Fruit fly (Drosophila melanogaster) whole organism, embryonic: ENCODE measurements around the gene CG5214.

Experiments used
- Asciz ChIP-seq: fragments of 200-800 bp; sonication (Bioruptor generic); optimal IDR thresholded peaks from 2 replicates; lab custom pipeline; 2017; ENCODE audit warnings: missing biosample characterization, mild to moderate bottlenecking, missing genetic modification characterization, missing genetic modification reagents
- Atf-2 ChIP-seq: fragments of 200-800 bp; sonication (Bioruptor generic); optimal IDR thresholded peaks from 2 replicates; lab custom pipeline; 2016; ENCODE audit warnings: missing biosample characterization, missing genetic modification characterization
- CG1024 ChIP-seq: fragments of 200-800 bp; sonication (Bioruptor generic); IDR thresholded peaks from 2 replicates; pipeline ENCODE4 v1.3.6; 2022; ENCODE audit warnings: missing biosample characterization, missing genetic modification characterization
- CG12744 ChIP-seq: fragments of 200-800 bp; sonication (Bioruptor generic); optimal IDR thresholded peaks from 2 replicates; lab custom pipeline; 2016; ENCODE audit warnings: missing biosample characterization, missing genetic modification characterization
- CG15269 ChIP-seq: fragments of 200-800 bp; sonication (Bioruptor generic); optimal IDR thresholded peaks from 2 replicates; lab custom pipeline; 2018; ENCODE audit warnings: missing biosample characterization, mild to moderate bottlenecking, missing genetic modification characterization, moderate library complexity
- CG1603 ChIP-seq: fragments of 200-800 bp; sonication (Bioruptor generic); optimal IDR thresholded peaks from 2 replicates; lab custom pipeline; 2019; ENCODE audit warnings: missing biosample characterization, mild to moderate bottlenecking, missing genetic modification characterization, moderate library complexity
- CG18476 ChIP-seq: fragments of 200-800 bp; sonication (Bioruptor generic); optimal IDR thresholded peaks from 2 replicates; lab custom pipeline; 2016; ENCODE audit warnings: missing biosample characterization, mild to moderate bottlenecking, missing genetic modification characterization
- CG32532 ChIP-seq: fragments of 200-800 bp; sonication (Bioruptor generic); IDR thresholded peaks from 2 replicates; pipeline ENCODE4 v1.3.6; 2022; ENCODE audit warnings: missing biosample characterization, missing genetic modification characterization
- CG3281 ChIP-seq: fragments of 200-800 bp; sonication (Bioruptor generic); optimal IDR thresholded peaks from 3 replicates; lab custom pipeline; 2017; ENCODE audit warnings: missing biosample characterization, mild to moderate bottlenecking, missing genetic modification characterization
- CG33213 ChIP-seq: fragments of 200-800 bp; sonication (Bioruptor generic); optimal IDR thresholded peaks from 3 replicates; lab custom pipeline; 2016; ENCODE audit warnings: missing biosample characterization, missing genetic modification characterization
- CG4404 ChIP-seq: fragments of 200-800 bp; sonication (Bioruptor generic); IDR thresholded peaks from 2 replicates; pipeline ENCODE4 v1.3.6; 2022; ENCODE audit warnings: missing biosample characterization, missing genetic modification characterization
- CG4854 ChIP-seq: fragments of 200-800 bp; sonication (Bioruptor generic); optimal IDR thresholded peaks from 2 replicates; lab custom pipeline; 2016; ENCODE audit warnings: missing biosample characterization, missing genetic modification characterization, inconsistent platforms
- CG5245 ChIP-seq: fragments of 200-800 bp; sonication (Bioruptor generic); optimal IDR thresholded peaks from 3 replicates; lab custom pipeline; 2016; ENCODE audit warnings: missing biosample characterization, missing genetic modification characterization
- CG5953 ChIP-seq: fragments of 200-800 bp; sonication (Bioruptor generic); IDR thresholded peaks from 2 replicates; pipeline ENCODE4 v1.3.6; 2022; ENCODE audit warnings: missing biosample characterization, missing genetic modification characterization
- CG6254 ChIP-seq: fragments of 200-800 bp; sonication (Bioruptor generic); optimal IDR thresholded peaks from 3 replicates; lab custom pipeline; 2017; ENCODE audit warnings: mild to moderate bottlenecking, missing biosample characterization, missing genetic modification reagents, missing genetic modification characterization
- CG6813 ChIP-seq: fragments of 200-800 bp; sonication (Bioruptor generic); optimal IDR thresholded peaks from 2 replicates; lab custom pipeline; 2017; ENCODE audit warnings: missing biosample characterization, missing genetic modification characterization, mild to moderate bottlenecking, moderate library complexity, missing genetic modification reagents
- CG7963 ChIP-seq: fragments of 200-800 bp; sonication (Bioruptor generic); IDR thresholded peaks from 3 replicates; pipeline ENCODE4 v1.3.6; 2022; ENCODE audit warnings: missing biosample characterization, missing genetic modification characterization; ENCODE audit not compliant: partially characterized antibody
- CG9727 ChIP-seq: fragments of 200-800 bp; sonication (Bioruptor generic); optimal IDR thresholded peaks from 3 replicates; lab custom pipeline; 2017; ENCODE audit warnings: missing biosample characterization, mild to moderate bottlenecking, missing genetic modification characterization
- CG9876 ChIP-seq: fragments of 200-800 bp; sonication (Bioruptor generic); optimal IDR thresholded peaks from 2 replicates; lab custom pipeline; 2016; ENCODE audit warnings: missing biosample characterization, missing genetic modification characterization
- CTCF ChIP-seq: fragments of 200-800 bp; sonication (Bioruptor generic); optimal IDR thresholded peaks from 2 replicates; lab custom pipeline; 2017; ENCODE audit warnings: missing biosample characterization, mild to moderate bottlenecking, missing genetic modification characterization, moderate library complexity
- Dfd ChIP-seq, 2 experiments: fragments of >200 bp; optimal IDR thresholded peaks; 2 replicates each; lab custom pipeline; 2017; ENCODE audit warnings: missing biosample characterization in 2 of 2, missing genetic modification characterization in 2 of 2
- Hand ChIP-seq: fragments of 200-800 bp; sonication (Bioruptor generic); optimal IDR thresholded peaks from 2 replicates; lab custom pipeline; 2017; ENCODE audit warnings: mild to moderate bottlenecking, missing biosample characterization, missing genetic modification reagents, missing genetic modification characterization
- Hmx ChIP-seq: fragments of 200-800 bp; sonication (Bioruptor generic); optimal IDR thresholded peaks from 2 replicates; lab custom pipeline; 2016; ENCODE audit warnings: missing biosample characterization, missing genetic modification characterization
- Hr3 ChIP-seq: fragments of 200-800 bp; sonication (Bioruptor generic); optimal IDR thresholded peaks from 3 replicates; lab custom pipeline; 2016; ENCODE audit warnings: missing biosample characterization, missing genetic modification characterization
- Lhr ChIP-seq: fragments of 200-800 bp; sonication (Bioruptor generic); optimal IDR thresholded peaks from 3 replicates; lab custom pipeline; 2017; ENCODE audit warnings: mild to moderate bottlenecking, missing biosample characterization, missing genetic modification reagents, missing genetic modification characterization
- Myb ChIP-seq: fragments of 200-800 bp; sonication (Bioruptor generic); optimal IDR thresholded peaks from 2 replicates; lab custom pipeline; 2016; ENCODE audit warnings: missing biosample characterization, missing genetic modification characterization
- Rfx ChIP-seq: fragments of 200-800 bp; sonication (Bioruptor generic); IDR thresholded peaks from 2 replicates; pipeline ENCODE4 v1.3.6; 2022; ENCODE audit warnings: missing biosample characterization, missing genetic modification characterization
- Ssrp ChIP-seq: fragments of 200-800 bp; sonication (Bioruptor generic); optimal IDR thresholded peaks from 2 replicates; lab custom pipeline; 2018; ENCODE audit warnings: missing biosample characterization, mild to moderate bottlenecking, missing genetic modification characterization, moderate library complexity
- Xbp1 ChIP-seq: fragments of 200-800 bp; sonication (Bioruptor generic); optimal IDR thresholded peaks from 3 replicates; lab custom pipeline; 2016; ENCODE audit warnings: missing biosample characterization, mild to moderate bottlenecking, missing genetic modification characterization
- ash1 ChIP-seq: fragments of 200-800 bp; sonication (Bioruptor generic); optimal IDR thresholded peaks from 2 replicates; lab custom pipeline; 2018; ENCODE audit warnings: missing biosample characterization, mild to moderate bottlenecking, missing genetic modification characterization
- cas ChIP-seq: fragments of 200-800 bp; sonication (Bioruptor generic); IDR thresholded peaks from 2 replicates; pipeline ENCODE4 v1.3.6; 2022; ENCODE audit warnings: missing biosample characterization, missing genetic modification characterization
- ci ChIP-seq: fragments of 200-800 bp; sonication (Bioruptor generic); IDR thresholded peaks from 3 replicates; pipeline ENCODE4 v1.3.6; 2022; ENCODE audit warnings: missing biosample characterization, missing genetic modification characterization
- croc ChIP-seq: fragments of 200-800 bp; sonication (Bioruptor generic); conservative IDR thresholded peaks from 3 replicates; pipeline ENCODE4 v1.3.6; 2022; ENCODE audit warnings: missing biosample characterization, missing genetic modification characterization
- danr ChIP-seq: fragments of 200-800 bp; sonication (Bioruptor generic); IDR thresholded peaks from 2 replicates; pipeline ENCODE4 v1.3.6; 2022; ENCODE audit warnings: missing biosample characterization, missing genetic modification characterization
- ems ChIP-seq: fragments of 200-800 bp; sonication (Bioruptor generic); optimal IDR thresholded peaks from 3 replicates; lab custom pipeline; 2016; ENCODE audit warnings: missing biosample characterization, missing genetic modification characterization
- fd102C ChIP-seq: fragments of 200-800 bp; sonication (Bioruptor generic); optimal IDR thresholded peaks from 2 replicates; lab custom pipeline; 2018; ENCODE audit warnings: missing biosample characterization, mild to moderate bottlenecking, missing genetic modification characterization, moderate library complexity
- fd3F ChIP-seq: fragments of 200-800 bp; sonication (Bioruptor generic); optimal IDR thresholded peaks from 2 replicates; lab custom pipeline; 2018; ENCODE audit warnings: missing biosample characterization, mild to moderate bottlenecking, missing genetic modification characterization, moderate library complexity
- fru ChIP-seq: fragments of >200 bp; optimal IDR thresholded peaks from 2 replicates; lab custom pipeline; 2017
- fu2 ChIP-seq: fragments of 200-800 bp; sonication (Bioruptor generic); optimal IDR thresholded peaks from 2 replicates; lab custom pipeline; 2016; ENCODE audit warnings: missing biosample characterization, missing genetic modification characterization
- grn ChIP-seq: fragments of 200-800 bp; sonication (Bioruptor generic); optimal IDR thresholded peaks from 3 replicates; lab custom pipeline; 2017; ENCODE audit warnings: missing biosample characterization, missing genetic modification characterization
- ind ChIP-seq: fragments of 200-800 bp; sonication (Bioruptor generic); optimal IDR thresholded peaks from 3 replicates; lab custom pipeline; 2016; ENCODE audit warnings: missing biosample characterization, missing genetic modification characterization
- jumu ChIP-seq: fragments of 200-800 bp; sonication (Bioruptor generic); optimal IDR thresholded peaks from 3 replicates; lab custom pipeline; 2016; ENCODE audit warnings: missing biosample characterization, missing genetic modification characterization
- kay ChIP-seq: fragments of 200-800 bp; sonication (Bioruptor generic); optimal IDR thresholded peaks from 2 replicates; lab custom pipeline; 2016; ENCODE audit warnings: missing biosample characterization, missing genetic modification characterization
- kni ChIP-seq: fragments of 200-800 bp; sonication (Bioruptor generic); optimal IDR thresholded peaks from 3 replicates; lab custom pipeline; 2017; ENCODE audit warnings: mild to moderate bottlenecking, missing biosample characterization, missing genetic modification reagents, missing genetic modification characterization
- knrl ChIP-seq: fragments of 200-800 bp; sonication (Bioruptor generic); IDR thresholded peaks from 3 replicates; pipeline ENCODE4 v1.3.6; 2022; ENCODE audit warnings: missing biosample characterization, missing genetic modification characterization; ENCODE audit not compliant: partially characterized antibody
- lola ChIP-seq, 3 experiments: fragments of >200 bp in 2 of 3; fragments of 200-800 bp in 1 of 3; sonication (Bioruptor generic) in 1 of 3; optimal IDR thresholded peaks; 2 replicates each; lab custom pipeline; 2017 to 2019; ENCODE audit warnings: missing biosample characterization in 3 of 3, missing genetic modification characterization in 3 of 3, mild to moderate bottlenecking in 1 of 3, moderate library complexity in 1 of 3
- ranshi ChIP-seq: fragments of 200-800 bp; sonication (Bioruptor generic); IDR thresholded peaks from 2 replicates; pipeline ENCODE4 v1.3.6; 2022; ENCODE audit warnings: missing biosample characterization, missing genetic modification characterization
- run ChIP-seq: fragments of 200-800 bp; sonication (Bioruptor generic); optimal IDR thresholded peaks from 3 replicates; lab custom pipeline; 2018; ENCODE audit warnings: missing biosample characterization, mild to moderate bottlenecking, missing genetic modification characterization
- slbo ChIP-seq: fragments of 200-800 bp; sonication (Bioruptor generic); IDR thresholded peaks from 2 replicates; pipeline ENCODE4 v1.3.6; 2022; ENCODE audit warnings: missing biosample characterization, missing genetic modification characterization
- toy ChIP-seq: fragments of 200-800 bp; sonication (Bioruptor generic); IDR thresholded peaks from 2 replicates; pipeline ENCODE4 v1.3.6; 2022; ENCODE audit warnings: missing biosample characterization, missing genetic modification characterization
- trh ChIP-seq: fragments of 200-800 bp; sonication (Bioruptor generic); optimal IDR thresholded peaks from 2 replicates; lab custom pipeline; 2016; ENCODE audit warnings: missing biosample characterization, missing genetic modification characterization

Gene CG5214

dm6 chr3R:11243951-11244660 is at the start of gene CG5214, which contains the start of gene CG17734 (continued):
- TF ChIP-seq grn (GFP tag; lab: Kevin White, UChicago) (no peak), Lhr (GFP tag; lab: Kevin White, UChicago) (no peak), croc (GFP tag; lab: Robert Waterston, UW) (no peak), danr (no peak), slbo (GFP tag; lab: Robert Waterston, UW) (no peak), fru (lab: Kevin White, UChicago) (no peak), ci (GFP tag; lab: Robert Waterston, UW) (no peak), Asciz (no peak), Hand (GFP tag; lab: Kevin White, UChicago) (no peak), CG1603 (tag; lab: Kevin White, UChicago) (peak; percentile 36), Hr3 (GFP tag; lab: Kevin White, UChicago) (peak; percentile 65), Ssrp (tag; lab: Kevin White, UChicago) (no peak), CG6254 (no peak), CG15269 (no peak), CG32532 (GFP tag; lab: Robert Waterston, UW) (no peak; the same call in 1 of the 2 replicates), Rfx (GFP tag; lab: Robert Waterston, UW) (no peak), CG1024 (GFP tag; lab: Robert Waterston, UW) (no peak), CG9727 (GFP tag; lab: Kevin White, UChicago) (no peak), Xbp1 (GFP tag; lab: Kevin White, UChicago) (no peak), knrl (GFP tag; lab: Robert Waterston, UW) (no peak; the same call in none of the 3 replicates), CG33213 (GFP tag; lab: Kevin White, UChicago) (no peak), lola (GFP tag; optimal IDR thresholded peaks at IDR 0.05; lab: Kevin White, UChicago) (no peak), ranshi (GFP tag; lab: Robert Waterston, UW) (0 out of 2 replicates have a peak, but pooled peaks have one; percentile 5), run (tag; lab: Kevin White, UChicago) (no peak), jumu (GFP tag; lab: Kevin White, UChicago) (no peak), ash1 (no peak), CTCF (peak; percentile 96), CG5245 (GFP tag; lab: Kevin White, UChicago) (peak; percentile 12), CG3281 (GFP tag; lab: Kevin White, UChicago) (no peak), CG9876 (peak; percentile 10), Dfd (GFP tag; optimal IDR thresholded peaks at IDR 0.05; lab: Kevin White, UChicago) (no peak), CG7963 (no peak), Atf-2 (GFP tag; lab: Kevin White, UChicago) (no peak), CG18476 (no peak), Myb (GFP tag; lab: Kevin White, UChicago) (peak; percentile 54), Hmx (GFP tag; lab: Kevin White, UChicago) (no peak), CG4404 (GFP tag; lab: Robert Waterston, UW) (no peak), fu2 (GFP tag; lab: Kevin White, UChicago) (peak; percentile 34), CG4854 (peak; percentile 23), ind (GFP tag; lab: Kevin White, UChicago) (no peak), kay (GFP tag; lab: Kevin White, UChicago) (peak; percentile 21), fd102C (GFP tag; lab: Kevin White, UChicago) (no peak), cas (GFP tag; lab: Robert Waterston, UW) (no peak), toy (GFP tag; lab: Robert Waterston, UW) (no peak), CG5953 (GFP tag; lab: Robert Waterston, UW) (no peak), ems (GFP tag; lab: Kevin White, UChicago) (no peak), kni (GFP tag; lab: Kevin White, UChicago) (no peak), CG12744 (GFP tag; lab: Kevin White, UChicago) (no peak), CG6813 (GFP tag; lab: Kevin White, UChicago) (no peak), fd3F (GFP tag; lab: Kevin White, UChicago) (no peak), trh (no peak)
